Fruit fly (Drosophila melanogaster) whole organism, embryonic: ENCODE measurements around the gene CG31675.

Experiments
- ATbp ChIP-seq: fragments of 200-800 bp; sonication (Bioruptor generic); optimal IDR thresholded peaks from 2 replicates; lab custom pipeline; 2017; ENCODE audit warnings: missing biosample characterization, mild to moderate bottlenecking, missing genetic modification characterization, missing genetic modification reagents
- Ada2b ChIP-seq: fragments of 200-800 bp; sonication (Bioruptor generic); IDR thresholded peaks from 2 replicates; pipeline ENCODE4 v1.3.6; 2022; ENCODE audit warnings: missing biosample characterization, missing genetic modification characterization
- Antp ChIP-seq: fragments of 200-800 bp; sonication (Bioruptor generic); optimal IDR thresholded peaks from 3 replicates; lab custom pipeline; 2016; ENCODE audit warnings: missing biosample characterization, missing genetic modification characterization
- Bdp1 ChIP-seq: fragments of 200-800 bp; sonication (Bioruptor generic); optimal IDR thresholded peaks from 3 replicates; lab custom pipeline; 2016; ENCODE audit warnings: missing biosample characterization, missing genetic modification characterization
- Bgb ChIP-seq: fragments of 200-800 bp; sonication (Bioruptor generic); IDR thresholded peaks from 2 replicates; pipeline ENCODE4 v1.3.6; 2022; ENCODE audit warnings: missing biosample characterization, missing genetic modification characterization; ENCODE audit not compliant: partially characterized antibody
- CG10321 ChIP-seq: fragments of 200-800 bp; sonication (Bioruptor generic); IDR thresholded peaks from 2 replicates; pipeline ENCODE4 v1.3.6; 2022; ENCODE audit warnings: missing biosample characterization, missing genetic modification characterization
- CG11696 ChIP-seq: fragments of 200-800 bp; sonication (Bioruptor generic); IDR thresholded peaks from 2 replicates; pipeline ENCODE4 v1.3.6; 2022; ENCODE audit warnings: missing biosample characterization, missing genetic modification characterization
- CG12299 ChIP-seq: fragments of 200-800 bp; sonication (Bioruptor generic); optimal IDR thresholded peaks from 2 replicates; lab custom pipeline; 2018; ENCODE audit warnings: missing biosample characterization, mild to moderate bottlenecking, missing genetic modification characterization
- CG15601 ChIP-seq: fragments of 200-800 bp; sonication (Bioruptor generic); optimal IDR thresholded peaks from 3 replicates; lab custom pipeline; 2019; ENCODE audit warnings: missing biosample characterization, mild to moderate bottlenecking, missing genetic modification characterization, moderate library complexity
- CG17328 ChIP-seq: fragments of 200-800 bp; sonication (Bioruptor generic); IDR thresholded peaks from 2 replicates; pipeline ENCODE4 v1.3.6; 2022; ENCODE audit warnings: missing biosample characterization, missing genetic modification characterization
- CG18476 ChIP-seq: fragments of 200-800 bp; sonication (Bioruptor generic); optimal IDR thresholded peaks from 2 replicates; lab custom pipeline; 2016; ENCODE audit warnings: missing biosample characterization, mild to moderate bottlenecking, missing genetic modification characterization
- CG2712 ChIP-seq: fragments of 200-800 bp; optimal IDR thresholded peaks from 3 replicates; lab custom pipeline; 2019; ENCODE audit warnings: missing biosample characterization, mild to moderate bottlenecking, missing genetic modification characterization, moderate library complexity
- CG33213 ChIP-seq: fragments of 200-800 bp; sonication (Bioruptor generic); optimal IDR thresholded peaks from 3 replicates; lab custom pipeline; 2016; ENCODE audit warnings: missing biosample characterization, missing genetic modification characterization
- CG34422 ChIP-seq: fragments of 200-800 bp; sonication (Bioruptor generic); IDR thresholded peaks from 3 replicates; pipeline ENCODE4 v1.3.6; 2022; ENCODE audit warnings: missing biosample characterization, missing genetic modification characterization
- CG4282 ChIP-seq: fragments of 200-800 bp; sonication (Bioruptor generic); optimal IDR thresholded peaks from 2 replicates; lab custom pipeline; 2016; ENCODE audit warnings: missing biosample characterization, missing genetic modification characterization
- CG6272 ChIP-seq: fragments of 200-800 bp; sonication (Bioruptor generic); IDR thresholded peaks from 2 replicates; pipeline ENCODE4 v1.3.6; 2022; ENCODE audit warnings: missing biosample characterization, missing genetic modification characterization
- CG7987 ChIP-seq: fragments of 200-800 bp; sonication (Bioruptor generic); optimal IDR thresholded peaks from 2 replicates; lab custom pipeline; 2018; ENCODE audit warnings: missing biosample characterization, mild to moderate bottlenecking, missing genetic modification characterization, moderate library complexity
- E2f1 ChIP-seq: fragments of 200-800 bp; sonication (Bioruptor generic); IDR thresholded peaks from 2 replicates; pipeline ENCODE4 v1.3.6; 2022; ENCODE audit warnings: missing biosample characterization, missing genetic modification characterization
- Fer1 ChIP-seq: fragments of 200-800 bp; sonication (Bioruptor generic); optimal IDR thresholded peaks from 2 replicates; lab custom pipeline; 2017; ENCODE audit warnings: missing biosample characterization, mild to moderate bottlenecking, missing genetic modification characterization
- Hand ChIP-seq: fragments of 200-800 bp; sonication (Bioruptor generic); optimal IDR thresholded peaks from 2 replicates; lab custom pipeline; 2017; ENCODE audit warnings: mild to moderate bottlenecking, missing biosample characterization, missing genetic modification reagents, missing genetic modification characterization
- Hey ChIP-seq: fragments of 200-800 bp; sonication (Bioruptor generic); optimal IDR thresholded peaks from 3 replicates; lab custom pipeline; 2018; ENCODE audit warnings: missing biosample characterization, mild to moderate bottlenecking, missing genetic modification characterization
- Med ChIP-seq: fragments of 200-800 bp; sonication (Bioruptor generic); peaks from one replicate; lab custom pipeline; 2016; ENCODE audit warnings: missing biosample characterization, missing genetic modification characterization, mild to moderate bottlenecking, inconsistent platforms, moderate library complexity
- Neu2 ChIP-seq: fragments of 200-800 bp; sonication (Bioruptor generic); optimal IDR thresholded peaks from 3 replicates; lab custom pipeline; 2016; ENCODE audit warnings: missing biosample characterization, missing genetic modification characterization, borderline replicate concordance
- Pdp1 ChIP-seq, 2 experiments: fragments of 200-800 bp; sonication (Bioruptor generic); optimal IDR thresholded peaks; 3 replicates each; lab custom pipeline; 2016; ENCODE audit warnings: missing biosample characterization in 2 of 2, missing genetic modification characterization in 2 of 2, mild to moderate bottlenecking in 1 of 2, moderate library complexity in 1 of 2
- Side ChIP-seq: fragments of 200-800 bp; sonication (Bioruptor generic); optimal IDR thresholded peaks from 2 replicates; lab custom pipeline; 2016; ENCODE audit warnings: missing biosample characterization, missing genetic modification characterization
- Sin3A ChIP-seq: fragments of >200 bp; optimal IDR thresholded peaks from 2 replicates; lab custom pipeline; 2018
- Ssrp ChIP-seq: fragments of 200-800 bp; sonication (Bioruptor generic); optimal IDR thresholded peaks from 2 replicates; lab custom pipeline; 2018; ENCODE audit warnings: missing biosample characterization, mild to moderate bottlenecking, missing genetic modification characterization, moderate library complexity
- abd-A ChIP-seq: fragments of 200-800 bp; sonication (Bioruptor generic); optimal IDR thresholded peaks from 3 replicates; lab custom pipeline; 2019; ENCODE audit warnings: missing biosample characterization, mild to moderate bottlenecking, missing genetic modification characterization, moderate library complexity
- aop ChIP-seq: fragments of 200-800 bp; sonication (Bioruptor generic); IDR thresholded peaks from 2 replicates; pipeline ENCODE4 v1.3.6; 2022; ENCODE audit warnings: missing biosample characterization, missing genetic modification characterization
- bsh ChIP-seq, 2 experiments: fragments of 200-800 bp; sonication (Bioruptor generic); optimal IDR thresholded peaks; 2 replicates each; lab custom pipeline; 2017 to 2018; ENCODE audit warnings: mild to moderate bottlenecking in 2 of 2, missing biosample characterization in 2 of 2, missing genetic modification characterization in 2 of 2, moderate library complexity in 1 of 2
- cato ChIP-seq: fragments of 200-800 bp; sonication (Bioruptor generic); optimal IDR thresholded peaks from 2 replicates; lab custom pipeline; 2016; ENCODE audit warnings: missing biosample characterization, missing genetic modification characterization, borderline replicate concordance
- chif ChIP-seq, 2 experiments: fragments of 200-800 bp; sonication (Bioruptor generic); optimal IDR thresholded peaks; 3 replicates each; lab custom pipeline; 2016; ENCODE audit warnings: missing biosample characterization in 2 of 2, missing genetic modification characterization in 2 of 2
- dan ChIP-seq: fragments of 200-800 bp; sonication (Bioruptor generic); IDR thresholded peaks from 2 replicates; pipeline ENCODE4 v1.3.6; 2022; ENCODE audit warnings: missing biosample characterization, missing genetic modification characterization
- disco-r ChIP-seq: fragments of 200-800 bp; sonication (Bioruptor generic); optimal IDR thresholded peaks from 2 replicates; lab custom pipeline; 2016; ENCODE audit warnings: missing biosample characterization, missing genetic modification characterization
- emc ChIP-seq: fragments of 200-800 bp; sonication (Bioruptor generic); optimal IDR thresholded peaks from 2 replicates; lab custom pipeline; 2016; ENCODE audit warnings: missing biosample characterization, missing genetic modification characterization
- fd96Cb ChIP-seq: fragments of 200-800 bp; sonication (Bioruptor generic); optimal IDR thresholded peaks from 2 replicates; lab custom pipeline; 2018; ENCODE audit warnings: missing biosample characterization, mild to moderate bottlenecking, missing genetic modification characterization, moderate library complexity
- her ChIP-seq: fragments of 200-800 bp; sonication (Bioruptor generic); optimal IDR thresholded peaks from 2 replicates; lab custom pipeline; 2016; ENCODE audit warnings: missing biosample characterization, missing genetic modification characterization
- hth ChIP-seq: fragments of >200 bp; optimal IDR thresholded peaks from 2 replicates; lab custom pipeline; 2017; ENCODE audit warnings: inconsistent platforms
- kah ChIP-seq: fragments of 200-800 bp; sonication (Bioruptor generic); optimal IDR thresholded peaks from 2 replicates; lab custom pipeline; 2018; ENCODE audit warnings: missing biosample characterization, mild to moderate bottlenecking, missing genetic modification characterization
- kay ChIP-seq: fragments of 200-800 bp; sonication (Bioruptor generic); optimal IDR thresholded peaks from 2 replicates; lab custom pipeline; 2016; ENCODE audit warnings: missing biosample characterization, missing genetic modification characterization
- ken ChIP-seq: fragments of 200-800 bp; sonication (Bioruptor generic); IDR thresholded peaks from 3 replicates; pipeline ENCODE4 v1.3.6; 2022; ENCODE audit warnings: missing biosample characterization, missing genetic modification characterization
- knrl ChIP-seq: fragments of 200-800 bp; sonication (Bioruptor generic); IDR thresholded peaks from 3 replicates; pipeline ENCODE4 v1.3.6; 2022; ENCODE audit warnings: missing biosample characterization, missing genetic modification characterization; ENCODE audit not compliant: partially characterized antibody
- lmd ChIP-seq: fragments of 200-800 bp; sonication (Bioruptor generic); IDR thresholded peaks from 2 replicates; pipeline ENCODE4 v1.3.6; 2022; ENCODE audit warnings: missing biosample characterization, missing genetic modification characterization
- lov ChIP-seq, 2 experiments: fragments of 200-800 bp in 1 of 2; fragments of >200 bp in 1 of 2; sonication (Bioruptor generic) in 1 of 2; IDR thresholded peaks in 1 of 2; optimal IDR thresholded peaks in 1 of 2; 2 replicates in 1 of 2; 3 replicates in 1 of 2; pipeline versions ENCODE4 v1.3.6 to Lab custom; 2017 to 2022; ENCODE audit warnings: missing biosample characterization in 1 of 2, missing genetic modification characterization in 1 of 2
- pros ChIP-seq: fragments of 200-800 bp; sonication (Bioruptor generic); optimal IDR thresholded peaks from 3 replicates; lab custom pipeline; 2019; ENCODE audit warnings: missing biosample characterization, mild to moderate bottlenecking, missing genetic modification characterization, moderate library complexity
- sens ChIP-seq: fragments of 200-800 bp; sonication (Bioruptor generic); peaks from one replicate; lab custom pipeline; 2016; ENCODE audit warnings: missing biosample characterization, missing genetic modification characterization
- sens-2 ChIP-seq: fragments of 200-800 bp; sonication (Bioruptor generic); IDR thresholded peaks from 2 replicates; pipeline ENCODE4 v1.3.6; 2022; ENCODE audit warnings: missing biosample characterization, missing genetic modification characterization
- shn ChIP-seq: fragments of 200-800 bp; sonication (Bioruptor generic); optimal IDR thresholded peaks from 3 replicates; lab custom pipeline; 2016; ENCODE audit warnings: missing biosample characterization, missing genetic modification characterization
- so ChIP-seq: fragments of 200-800 bp; sonication (Bioruptor generic); IDR thresholded peaks from 3 replicates; pipeline ENCODE4 v1.3.6; 2022; ENCODE audit warnings: missing biosample characterization, missing genetic modification characterization
- tup ChIP-seq: fragments of 200-800 bp; sonication (Bioruptor generic); optimal IDR thresholded peaks from 2 replicates; lab custom pipeline; 2016; ENCODE audit warnings: missing biosample characterization, mild to moderate bottlenecking, missing genetic modification characterization, moderate library complexity
- tx ChIP-seq: fragments of 200-800 bp; sonication (Bioruptor generic); optimal IDR thresholded peaks from 2 replicates; lab custom pipeline; 2016; ENCODE audit warnings: missing biosample characterization, missing genetic modification characterization
- z ChIP-seq: fragments of 200-800 bp; sonication (Bioruptor generic); IDR thresholded peaks from 3 replicates; pipeline ENCODE4 v1.3.6; 2022; ENCODE audit warnings: missing biosample characterization, missing genetic modification characterization

The CG31675 gene

dm6 chr2L:20822025-20822371 is 45.6 kb upstream of the CG31675 start (continued):
- TF ChIP-seq disco-r (GFP tag; lab: Kevin White, UChicago) = peak; percentile 13
- no peak for TF ChIP-seq Ssrp (tag; lab: Kevin White, UChicago)
- no peak for TF ChIP-seq aop (GFP tag; lab: Robert Waterston, UW)
- TF ChIP-seq tx (GFP tag; lab: Kevin White, UChicago) = no peak
- TF ChIP-seq CG18476 = no peak
- TF ChIP-seq lmd (GFP tag; lab: Robert Waterston, UW) = no peak
- no peak for TF ChIP-seq knrl (GFP tag; lab: Robert Waterston, UW)
- TF ChIP-seq E2f1 = no peak
- no peak for TF ChIP-seq CG11696
- no peak for TF ChIP-seq CG17328 (GFP tag; lab: Robert Waterston, UW)
- TF ChIP-seq Fer1 (GFP tag; lab: Kevin White, UChicago) = no peak
- TF ChIP-seq Neu2 = no peak
- TF ChIP-seq hth (lab: Kevin White, UChicago) = no peak
- no peak for TF ChIP-seq Pdp1 (GFP tag; optimal IDR thresholded peaks at IDR 0.05; lab: Kevin White, UChicago)
- no peak for TF ChIP-seq CG12299 (tag; lab: Kevin White, UChicago)
- no peak for TF ChIP-seq z (GFP tag; lab: Robert Waterston, UW)
- no peak for TF ChIP-seq Ada2b (GFP tag; lab: Robert Waterston, UW)
- TF ChIP-seq Bgb (GFP tag; lab: Robert Waterston, UW) = 0 out of 2 replicates have a peak, but pooled peaks have one; percentile 20
- TF ChIP-seq Med (GFP tag; lab: Kevin White, UChicago) = peak; percentile 12
- TF ChIP-seq fd96Cb (tag; lab: Kevin White, UChicago) = no peak
- no peak for TF ChIP-seq sens-2 (GFP tag; lab: Robert Waterston, UW)
- no peak for TF ChIP-seq Side (GFP tag; lab: Kevin White, UChicago)
- TF ChIP-seq Hand (GFP tag; lab: Kevin White, UChicago) = no peak
- TF ChIP-seq CG33213 (GFP tag; lab: Kevin White, UChicago) = no peak
- no peak for TF ChIP-seq chif (GFP tag; optimal IDR thresholded peaks at IDR 0.05; lab: Kevin White, UChicago)
- TF ChIP-seq pros (GFP tag; lab: Kevin White, UChicago) = peak; percentile 34
- TF ChIP-seq Sin3A = no peak
- TF ChIP-seq ATbp = no peak
- no peak for TF ChIP-seq emc (GFP tag; lab: Kevin White, UChicago)
- TF ChIP-seq dan (GFP tag; lab: Robert Waterston, UW) = no peak
- TF ChIP-seq Antp = no peak
- no peak for TF ChIP-seq bsh (GFP tag; optimal IDR thresholded peaks at IDR 0.05; lab: Kevin White, UChicago)
- TF ChIP-seq CG10321 (GFP tag; lab: Robert Waterston, UW) = no peak
- TF ChIP-seq lov (optimal IDR thresholded peaks at IDR 0.05; lab: Kevin White, UChicago) = no peak
- no peak for TF ChIP-seq lov (GFP tag; IDR thresholded peaks at IDR 0.05; lab: Robert Waterston, UW)
- TF ChIP-seq so (GFP tag; lab: Robert Waterston, UW) = no peak; the same call in 2 of the 3 replicates
- TF ChIP-seq CG15601 = no peak
- no peak for TF ChIP-seq shn (GFP tag; lab: Kevin White, UChicago)
- TF ChIP-seq cato (GFP tag; lab: Kevin White, UChicago) = no peak
- no peak for TF ChIP-seq her (GFP tag; lab: Kevin White, UChicago)
- no peak for TF ChIP-seq sens
- peak; percentile 36 for TF ChIP-seq abd-A (tag; lab: Kevin White, UChicago)
- no peak for TF ChIP-seq CG6272
- no peak for TF ChIP-seq tup (GFP tag; lab: Kevin White, UChicago)
- no peak for TF ChIP-seq CG2712 (tag; lab: Kevin White, UChicago)
- no peak for TF ChIP-seq kay
- 0 out of 3 replicates have a peak, but pooled peaks have one; percentile 7 for TF ChIP-seq ken
- no peak for TF ChIP-seq CG4282 (GFP tag; lab: Kevin White, UChicago)
- no peak for TF ChIP-seq Bdp1 (GFP tag; lab: Kevin White, UChicago)
- no peak for TF ChIP-seq CG34422
- TF ChIP-seq kah (GFP tag; lab: Kevin White, UChicago) = no peak
- no peak for TF ChIP-seq Hey
- TF ChIP-seq CG7987 (GFP tag; lab: Kevin White, UChicago) = no peak
